Fruit fly (Drosophila melanogaster): ENCODE measurements around the gene CG31954.

dm6 chr2L:3482037-3482436 lies 27.9 kb downstream of the CG31954 start:
- TF ChIP-seq dan (GFP tag; IDR thresholded peaks at IDR 0.05) (no peak), CG16813 (GFP tag; IDR thresholded peaks at IDR 0.05; ENCODE audit: partially characterized antibody) (no peak), pan (optimal IDR thresholded peaks at IDR 0.05) (no peak), pan (GFP tag; optimal IDR thresholded peaks at IDR 0.05 in 1 of 2, IDR thresholded peaks at IDR 0.05 in 1 of 2) (no peak), kah (GFP tag; optimal IDR thresholded peaks at IDR 0.05) (no peak), ken (GFP tag; IDR thresholded peaks at IDR 0.05) (no peak), B-H2 (GFP tag; optimal IDR thresholded peaks at IDR 0.05) (no peak), psq (GFP tag; optimal IDR thresholded peaks at IDR 0.05) (no peak), jigr1 (GFP tag; IDR thresholded peaks at IDR 0.05) (no peak), NFAT (GFP tag; IDR thresholded peaks at IDR 0.05) (no peak)
